Worm (Caenorhabditis elegans) whole organism, L4 larva: Measurements from ENCODE around the gene scly-1.

Experiments used
- F49E8.2 ChIP-seq: sonication (generic microtip); optimal IDR thresholded peaks from 2 replicates; lab custom pipeline; 2016; ENCODE audit warnings: missing compliant biosample characterization, mild to moderate bottlenecking, missing genetic modification characterization, borderline replicate concordance
- aly-2 ChIP-seq: sonication (generic microtip); optimal IDR thresholded peaks from 2 replicates; lab custom pipeline; 2018; ENCODE audit warnings: missing biosample characterization, missing genetic modification characterization
- ceh-32 ChIP-seq: sonication (generic microtip); optimal IDR thresholded peaks from 2 replicates; lab custom pipeline; 2016; ENCODE audit warnings: mild to moderate bottlenecking, missing genetic modification characterization, missing compliant biosample characterization; ENCODE audit not compliant: poor library complexity
- ces-1 ChIP-seq: fragments of 150-350 bp; sonication (generic microtip); optimal IDR thresholded peaks from 4 replicates; lab custom pipeline; 2014; ENCODE audit warnings: missing biosample characterization, missing genetic modification reagents, missing genetic modification characterization
- hlh-30 ChIP-seq: sonication (generic microtip); optimal IDR thresholded peaks from 2 replicates; lab custom pipeline; 2017; ENCODE audit warnings: antibody characterized with exemption, mild to moderate bottlenecking, missing genetic modification characterization, missing compliant biosample characterization; ENCODE audit not compliant: insufficient read depth
- lin-15B ChIP-seq: fragments of 150-350 bp; sonication (generic microtip); optimal IDR thresholded peaks from 3 replicates; lab custom pipeline; 2014; ENCODE audit warnings: missing biosample characterization, missing genetic modification characterization
- pha-4 ChIP-seq, 2 experiments: fragments of 150-350 bp in 1 of 2; fragments of 200-800 bp in 1 of 2; sonication (Bioruptor generic) in 1 of 2; IDR thresholded peaks in 1 of 2; optimal IDR thresholded peaks in 1 of 2; 2 replicates each; pipeline versions ENCODE4 v1.3.6 to Lab custom; 2014 to 2022; ENCODE audit warnings: missing genetic modification characterization in 2 of 2, missing genetic modification reagents in 2 of 2, missing biosample characterization in 1 of 2, missing compliant biosample characterization in 1 of 2

DNA sequence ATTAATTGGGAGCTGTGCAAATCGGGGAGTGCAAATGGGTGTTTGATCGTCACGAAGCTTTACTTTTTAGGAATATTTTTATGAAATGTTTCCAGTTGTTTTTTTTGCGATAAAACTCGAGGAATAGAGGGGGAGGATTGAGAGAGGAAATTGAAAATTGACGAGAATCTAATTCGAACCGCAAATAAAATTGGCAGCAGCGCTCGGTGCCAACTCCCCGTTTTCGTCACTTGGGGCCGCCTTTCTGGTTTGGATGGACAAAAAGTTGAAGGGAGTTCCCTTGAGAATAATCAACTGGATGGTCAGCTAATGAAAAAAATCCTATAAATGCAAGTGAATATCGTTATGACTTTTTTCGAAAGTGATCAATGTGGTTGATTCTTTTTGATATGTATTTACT lies 50.8 kb downstream of the scly-1 start:
- TF ChIP-seq lin-15B (tag; lab: Kevin White, UChicago), result no peak
- peak; percentile 26 for TF ChIP-seq ces-1 (GFP tag; lab: Kevin White, UChicago)
- TF ChIP-seq aly-2 (tag; lab: Kevin White, UChicago), result no peak
- TF ChIP-seq pha-4 (GFP tag; IDR thresholded peaks at IDR 0.05; lab: Robert Waterston, UW), result no peak
- no peak for TF ChIP-seq pha-4 (tag; optimal IDR thresholded peaks at IDR 0.05; lab: Kevin White, UChicago)
- no peak for TF ChIP-seq hlh-30 (tag; lab: Kevin White, UChicago)
- no peak for TF ChIP-seq ceh-32
- no peak for TF ChIP-seq F49E8.2
